Fruit fly (Drosophila melanogaster): ENCODE measurements around the gene CG33270.

dm6 chr3L:11549432-11549831 is 29.0 kb downstream of the CG33270 start:
- TF ChIP-seq az2 (GFP tag; optimal IDR thresholded peaks at IDR 0.05), result no peak
- TF ChIP-seq ftz-f1 (GFP tag; optimal IDR thresholded peaks at IDR 0.05), result no peak
- no peak for TF ChIP-seq CG12769 (tag; optimal IDR thresholded peaks at IDR 0.05)
- no peak for TF ChIP-seq Sox100B (GFP tag; optimal IDR thresholded peaks at IDR 0.05)
- no peak for TF ChIP-seq Nf-YC (tag; optimal IDR thresholded peaks at IDR 0.05)
- no peak for TF ChIP-seq tin (GFP tag; optimal IDR thresholded peaks at IDR 0.05)
- no peak for TF ChIP-seq CG33557 (GFP tag; optimal IDR thresholded peaks at IDR 0.05)
- TF ChIP-seq CG2875 (GFP tag; optimal IDR thresholded peaks at IDR 0.05), result no peak
- TF ChIP-seq Lpt (GFP tag; optimal IDR thresholded peaks at IDR 0.05), result no peak
- no peak for TF ChIP-seq Eip74EF (GFP tag; optimal IDR thresholded peaks at IDR 0.05)

Measured in whole organism, embryonic.